Fruit fly (Drosophila melanogaster) whole organism, embryonic: ENCODE results near the gene CG11843.
A peak's percentile ranks its signal among the peaks of the same experiment; 100 is the strongest.

Experiments
- ATbp ChIP-seq: fragments of 200-800 bp; sonication (Bioruptor generic); optimal IDR thresholded peaks from 2 replicates; lab custom pipeline; 2017; ENCODE audit warnings: missing biosample characterization, mild to moderate bottlenecking, missing genetic modification characterization, missing genetic modification reagents
- Ada2b ChIP-seq: fragments of 200-800 bp; sonication (Bioruptor generic); IDR thresholded peaks from 2 replicates; pipeline ENCODE4 v1.3.6; 2022; ENCODE audit warnings: missing biosample characterization, missing genetic modification characterization
- CG10274 ChIP-seq: fragments of 200-800 bp; sonication (Bioruptor generic); optimal IDR thresholded peaks from 3 replicates; lab custom pipeline; 2017; ENCODE audit warnings: missing biosample characterization, mild to moderate bottlenecking, missing genetic modification characterization
- CG10321 ChIP-seq: fragments of 200-800 bp; sonication (Bioruptor generic); IDR thresholded peaks from 2 replicates; pipeline ENCODE4 v1.3.6; 2022; ENCODE audit warnings: missing biosample characterization, missing genetic modification characterization
- CG12071 ChIP-seq: fragments of 200-800 bp; sonication (Bioruptor generic); optimal IDR thresholded peaks from 3 replicates; lab custom pipeline; 2018; ENCODE audit warnings: missing biosample characterization, mild to moderate bottlenecking, missing genetic modification characterization
- CG12769 ChIP-seq: fragments of 200-800 bp; sonication (Bioruptor generic); optimal IDR thresholded peaks from 2 replicates; lab custom pipeline; 2019; ENCODE audit warnings: missing biosample characterization, mild to moderate bottlenecking, missing genetic modification characterization, moderate library complexity
- CG15514 ChIP-seq: fragments of 200-800 bp; sonication (Bioruptor generic); optimal IDR thresholded peaks from 3 replicates; lab custom pipeline; 2017; ENCODE audit warnings: missing biosample characterization, missing genetic modification characterization, mild to moderate bottlenecking, moderate library complexity, missing genetic modification reagents
- CG15696 ChIP-seq: fragments of 200-800 bp; sonication (Bioruptor generic); optimal IDR thresholded peaks from 2 replicates; lab custom pipeline; 2019; ENCODE audit warnings: missing biosample characterization, mild to moderate bottlenecking, missing genetic modification characterization, moderate library complexity
- CG16815 ChIP-seq: fragments of 200-800 bp; sonication (Bioruptor generic); optimal IDR thresholded peaks from 3 replicates; lab custom pipeline; 2017; ENCODE audit warnings: missing biosample characterization, mild to moderate bottlenecking, missing genetic modification characterization
- CG17612 ChIP-seq: fragments of 200-800 bp; sonication (Bioruptor generic); IDR thresholded peaks from 2 replicates; pipeline ENCODE4 v1.3.6; 2022; ENCODE audit warnings: missing biosample characterization, missing genetic modification characterization
- CG18619 ChIP-seq: fragments of 200-800 bp; sonication (Bioruptor generic); optimal IDR thresholded peaks from 3 replicates; lab custom pipeline; 2017; ENCODE audit warnings: missing biosample characterization, mild to moderate bottlenecking, missing genetic modification characterization
- CG18764 ChIP-seq: fragments of 200-800 bp; sonication (Bioruptor generic); optimal IDR thresholded peaks from 3 replicates; lab custom pipeline; 2016; ENCODE audit warnings: missing biosample characterization, missing genetic modification characterization
- CG2202 ChIP-seq: fragments of 200-800 bp; sonication (Bioruptor generic); optimal IDR thresholded peaks from 2 replicates; lab custom pipeline; 2018; ENCODE audit warnings: missing biosample characterization, mild to moderate bottlenecking, missing genetic modification characterization
- CG2712 ChIP-seq: fragments of 200-800 bp; optimal IDR thresholded peaks from 3 replicates; lab custom pipeline; 2019; ENCODE audit warnings: missing biosample characterization, mild to moderate bottlenecking, missing genetic modification characterization, moderate library complexity
- CG31224 ChIP-seq: fragments of 200-800 bp; sonication (Bioruptor generic); IDR thresholded peaks from 2 replicates; pipeline ENCODE4 v1.3.6; 2022; ENCODE audit warnings: missing biosample characterization, missing genetic modification characterization
- CG3163 ChIP-seq: fragments of 200-800 bp; sonication (Bioruptor generic); optimal IDR thresholded peaks from 3 replicates; lab custom pipeline; 2016; ENCODE audit warnings: missing biosample characterization, missing genetic modification characterization
- CG7271 ChIP-seq: fragments of 200-800 bp; sonication (Bioruptor generic); optimal IDR thresholded peaks from 2 replicates; lab custom pipeline; 2018; ENCODE audit warnings: missing biosample characterization, mild to moderate bottlenecking, missing genetic modification characterization, moderate library complexity
- CG7963 ChIP-seq: fragments of 200-800 bp; sonication (Bioruptor generic); IDR thresholded peaks from 3 replicates; pipeline ENCODE4 v1.3.6; 2022; ENCODE audit warnings: missing biosample characterization, missing genetic modification characterization; ENCODE audit not compliant: partially characterized antibody
- CG9609 ChIP-seq: fragments of 200-800 bp; sonication (Bioruptor generic); optimal IDR thresholded peaks from 3 replicates; lab custom pipeline; 2016; ENCODE audit warnings: missing biosample characterization, missing genetic modification characterization
- CG9817 ChIP-seq: fragments of 200-800 bp; sonication (Bioruptor generic); optimal IDR thresholded peaks from 2 replicates; lab custom pipeline; 2018; ENCODE audit warnings: missing biosample characterization, mild to moderate bottlenecking, missing genetic modification characterization, moderate library complexity
- CG9932 ChIP-seq: fragments of 200-800 bp; sonication (Bioruptor generic); IDR thresholded peaks from 2 replicates; pipeline ENCODE4 v1.3.6; 2022; ENCODE audit warnings: missing biosample characterization, missing genetic modification characterization
- Doc2 ChIP-seq: fragments of 200-800 bp; sonication (Bioruptor generic); IDR thresholded peaks from 2 replicates; pipeline ENCODE4 v1.3.6; 2022; ENCODE audit warnings: missing biosample characterization, missing genetic modification characterization
- ERR ChIP-seq: fragments of 200-800 bp; sonication (Bioruptor generic); optimal IDR thresholded peaks from 2 replicates; lab custom pipeline; 2016; ENCODE audit warnings: missing biosample characterization, missing genetic modification characterization
- Ets65A ChIP-seq: fragments of 200-800 bp; sonication (Bioruptor generic); peaks from one replicate; lab custom pipeline; 2016; ENCODE audit warnings: missing biosample characterization, missing genetic modification characterization
- Fer3 ChIP-seq: fragments of 200-800 bp; sonication (Bioruptor generic); optimal IDR thresholded peaks from 2 replicates; lab custom pipeline; 2018; ENCODE audit warnings: missing biosample characterization, mild to moderate bottlenecking, missing genetic modification characterization, moderate library complexity
- HLH3B ChIP-seq: fragments of 200-800 bp; sonication (Bioruptor generic); IDR thresholded peaks from 2 replicates; pipeline ENCODE4 v1.3.6; 2022; ENCODE audit warnings: missing biosample characterization, missing genetic modification characterization
- Sry-δ ChIP-seq: fragments of 200-800 bp; sonication (Bioruptor generic); optimal IDR thresholded peaks from 2 replicates; lab custom pipeline; 2016; ENCODE audit warnings: missing biosample characterization, missing genetic modification characterization
- Ssrp ChIP-seq: fragments of 200-800 bp; sonication (Bioruptor generic); optimal IDR thresholded peaks from 2 replicates; lab custom pipeline; 2018; ENCODE audit warnings: missing biosample characterization, mild to moderate bottlenecking, missing genetic modification characterization, moderate library complexity
- Trl ChIP-seq, 3 experiments: fragments of >200 bp in 2 of 3; fragments of 200-800 bp in 1 of 3; sonication (Bioruptor generic) in 1 of 3; optimal IDR thresholded peaks; 2 replicates in 1 of 3; 3 replicates in 2 of 3; lab custom pipeline; 2016 to 2017; ENCODE audit warnings: missing biosample characterization in 1 of 3, missing genetic modification characterization in 1 of 3
- abd-A ChIP-seq: fragments of 200-800 bp; sonication (Bioruptor generic); optimal IDR thresholded peaks from 3 replicates; lab custom pipeline; 2019; ENCODE audit warnings: missing biosample characterization, mild to moderate bottlenecking, missing genetic modification characterization, moderate library complexity
- bigmax ChIP-seq: fragments of 200-800 bp; sonication (Bioruptor generic); optimal IDR thresholded peaks from 2 replicates; lab custom pipeline; 2018; ENCODE audit warnings: missing biosample characterization, mild to moderate bottlenecking, missing genetic modification characterization
- btn ChIP-seq: fragments of 200-800 bp; sonication (Bioruptor generic); optimal IDR thresholded peaks from 2 replicates; lab custom pipeline; 2016; ENCODE audit warnings: missing biosample characterization, missing genetic modification characterization
- cato ChIP-seq: fragments of 200-800 bp; sonication (Bioruptor generic); optimal IDR thresholded peaks from 2 replicates; lab custom pipeline; 2016; ENCODE audit warnings: missing biosample characterization, missing genetic modification characterization, borderline replicate concordance
- chinmo ChIP-seq: fragments of 200-800 bp; sonication (Bioruptor generic); IDR thresholded peaks from 4 replicates; pipeline ENCODE4 v1.3.6; 2022; ENCODE audit warnings: missing biosample characterization, missing genetic modification characterization; ENCODE audit not compliant: partially characterized antibody
- corto ChIP-seq: fragments of 200-800 bp; sonication (Bioruptor generic); optimal IDR thresholded peaks from 2 replicates; lab custom pipeline; 2016; ENCODE audit warnings: missing biosample characterization, mild to moderate bottlenecking, missing genetic modification characterization, moderate library complexity
- esg ChIP-seq: fragments of 200-800 bp; sonication (Bioruptor generic); conservative IDR thresholded peaks from 2 replicates; pipeline ENCODE4 v1.3.6; 2022; ENCODE audit warnings: missing biosample characterization, missing genetic modification characterization
- gfzf ChIP-seq: fragments of 200-800 bp; sonication (Bioruptor generic); optimal IDR thresholded peaks from 2 replicates; lab custom pipeline; 2016; ENCODE audit warnings: missing biosample characterization, mild to moderate bottlenecking, missing genetic modification characterization, moderate library complexity
- grau ChIP-seq: fragments of 200-800 bp; optimal IDR thresholded peaks from 3 replicates; lab custom pipeline; 2019; ENCODE audit warnings: missing biosample characterization, mild to moderate bottlenecking, missing genetic modification characterization, moderate library complexity
- jigr1 ChIP-seq: fragments of 200-800 bp; sonication (Bioruptor generic); IDR thresholded peaks from 3 replicates; pipeline ENCODE4 v1.3.6; 2022; ENCODE audit warnings: missing biosample characterization, missing genetic modification characterization
- ken ChIP-seq: fragments of 200-800 bp; sonication (Bioruptor generic); IDR thresholded peaks from 3 replicates; pipeline ENCODE4 v1.3.6; 2022; ENCODE audit warnings: missing biosample characterization, missing genetic modification characterization
- lola ChIP-seq, 3 experiments: fragments of >200 bp in 2 of 3; fragments of 200-800 bp in 1 of 3; sonication (Bioruptor generic) in 1 of 3; optimal IDR thresholded peaks; 2 replicates each; lab custom pipeline; 2017 to 2019; ENCODE audit warnings: missing biosample characterization in 3 of 3, missing genetic modification characterization in 3 of 3, mild to moderate bottlenecking in 1 of 3, moderate library complexity in 1 of 3
- nom ChIP-seq: fragments of 200-800 bp; sonication (Bioruptor generic); optimal IDR thresholded peaks from 2 replicates; lab custom pipeline; 2017; ENCODE audit warnings: missing biosample characterization, missing genetic modification characterization, mild to moderate bottlenecking, moderate library complexity, missing genetic modification reagents
- run ChIP-seq: fragments of 200-800 bp; sonication (Bioruptor generic); optimal IDR thresholded peaks from 3 replicates; lab custom pipeline; 2018; ENCODE audit warnings: missing biosample characterization, mild to moderate bottlenecking, missing genetic modification characterization
- slp2 ChIP-seq: fragments of 200-800 bp; sonication (Bioruptor generic); optimal IDR thresholded peaks from 2 replicates; lab custom pipeline; 2016; ENCODE audit warnings: missing biosample characterization, missing genetic modification characterization
- sug ChIP-seq: fragments of 200-800 bp; optimal IDR thresholded peaks from 2 replicates; lab custom pipeline; 2019; ENCODE audit warnings: missing biosample characterization, mild to moderate bottlenecking, missing genetic modification characterization, moderate library complexity
- toy ChIP-seq: fragments of 200-800 bp; sonication (Bioruptor generic); IDR thresholded peaks from 2 replicates; pipeline ENCODE4 v1.3.6; 2022; ENCODE audit warnings: missing biosample characterization, missing genetic modification characterization
- twi ChIP-seq: fragments of 200-800 bp; optimal IDR thresholded peaks from 2 replicates; lab custom pipeline; 2019; ENCODE audit warnings: missing biosample characterization, mild to moderate bottlenecking, missing genetic modification characterization, moderate library complexity
- zen ChIP-seq: fragments of 200-800 bp; sonication (Bioruptor generic); optimal IDR thresholded peaks from 3 replicates; lab custom pipeline; 2018; ENCODE audit warnings: missing biosample characterization, mild to moderate bottlenecking, missing genetic modification characterization, moderate library complexity

Gene CG11843

dm6 chr3R:29038960-29039581 lies 15.1 kb upstream of the CG11843 start, which contains the start of the genes Slu7 and Pkc98E (continued):
- TF ChIP-seq CG2202 (tag; lab: Kevin White, UChicago) = peak; percentile 5
- TF ChIP-seq ATbp = no peak
- peak; percentile 19 for TF ChIP-seq CG18764 (GFP tag; lab: Kevin White, UChicago)
- no peak for TF ChIP-seq Trl (optimal IDR thresholded peaks at IDR 0.05; lab: Kevin White, UChicago)
- peak; percentile 77 for TF ChIP-seq Trl (GFP tag; optimal IDR thresholded peaks at IDR 0.05; lab: Kevin White, UChicago)
- TF ChIP-seq toy (GFP tag; lab: Robert Waterston, UW) = no peak
- no peak for TF ChIP-seq run (tag; lab: Kevin White, UChicago)
- TF ChIP-seq CG3163 (GFP tag; lab: Kevin White, UChicago) = no peak
- TF ChIP-seq Ada2b (GFP tag; lab: Robert Waterston, UW) = peak; percentile 13; the same call in 1 of the 2 replicates
- TF ChIP-seq CG9932 (GFP tag; lab: Robert Waterston, UW) = peak; percentile 92
- TF ChIP-seq HLH3B (GFP tag; lab: Robert Waterston, UW) = 0 out of 2 replicates have a peak, but pooled peaks have one; percentile 29
- peak; percentile 82; the same call in 2 of the 3 replicates for TF ChIP-seq ken (GFP tag; lab: Robert Waterston, UW)
- peak; percentile 71 for TF ChIP-seq CG9609 (GFP tag; lab: Kevin White, UChicago)
- no peak for TF ChIP-seq CG12769 (tag; lab: Kevin White, UChicago)
- no peak for TF ChIP-seq Ssrp (tag; lab: Kevin White, UChicago)
- peak; percentile 45 for TF ChIP-seq slp2 (GFP tag; lab: Kevin White, UChicago)
- TF ChIP-seq bigmax = no peak
- peak; percentile 15 for TF ChIP-seq twi
- TF ChIP-seq CG7271 = no peak
- TF ChIP-seq lola (GFP tag; optimal IDR thresholded peaks at IDR 0.05; lab: Kevin White, UChicago) = peak in 1 of 3 experiments; percentile 68
- TF ChIP-seq grau = peak; percentile 47
- TF ChIP-seq sug (tag; lab: Kevin White, UChicago) = peak; percentile 52
- TF ChIP-seq zen (tag; lab: Kevin White, UChicago) = peak; percentile 66
- TF ChIP-seq Sry-δ (GFP tag; lab: Kevin White, UChicago) = peak; percentile 94
- TF ChIP-seq nom (GFP tag; lab: Kevin White, UChicago) = no peak
- TF ChIP-seq esg (GFP tag; lab: Robert Waterston, UW) = no peak
- TF ChIP-seq jigr1 (GFP tag; lab: Robert Waterston, UW) = no peak
- no peak for TF ChIP-seq CG10274 (GFP tag; lab: Kevin White, UChicago)
- TF ChIP-seq Doc2 (GFP tag; lab: Robert Waterston, UW) = no peak
- TF ChIP-seq CG7963 = peak; percentile 89
- TF ChIP-seq cato (GFP tag; lab: Kevin White, UChicago) = no peak
- TF ChIP-seq CG12071 (GFP tag; lab: Kevin White, UChicago) = no peak
- peak; percentile 30 for TF ChIP-seq CG16815
- TF ChIP-seq abd-A (tag; lab: Kevin White, UChicago) = no peak
- peak; percentile 15 for TF ChIP-seq btn
- peak; percentile 44 for TF ChIP-seq CG2712 (tag; lab: Kevin White, UChicago)
- peak; percentile 42 for TF ChIP-seq ERR (GFP tag; lab: Kevin White, UChicago)
- TF ChIP-seq CG15514 (GFP tag; lab: Kevin White, UChicago) = peak; percentile 72
- TF ChIP-seq gfzf (GFP tag; lab: Kevin White, UChicago) = no peak
- TF ChIP-seq Ets65A (GFP tag; lab: Kevin White, UChicago) = peak; percentile 98
- TF ChIP-seq CG17612 (GFP tag; lab: Robert Waterston, UW) = no peak
- TF ChIP-seq CG18619 (GFP tag; lab: Kevin White, UChicago) = no peak
- TF ChIP-seq chinmo (GFP tag; lab: Robert Waterston, UW) = peak; percentile 91; the same call in 3 of the 4 replicates
- TF ChIP-seq CG31224 = 0 out of 2 replicates have a peak, but pooled peaks have one; percentile 36
- TF ChIP-seq CG10321 (GFP tag; lab: Robert Waterston, UW) = 0 out of 2 replicates have a peak, but pooled peaks have one; percentile 25
- TF ChIP-seq Fer3 (tag; lab: Kevin White, UChicago) = peak; percentile 51
- no peak for TF ChIP-seq corto (GFP tag; lab: Kevin White, UChicago)
- TF ChIP-seq CG15696 = no peak
- peak; percentile 39 for TF ChIP-seq CG9817 (tag; lab: Kevin White, UChicago)
